Worm (Caenorhabditis elegans): ENCODE measurements around the gene ZK669.2.

ZK669.2 gene

ce11 chrII:7974189-7974823, 36.3 kb upstream of the ZK669.2 start:
- TF ChIP-seq jun-1 (tag; optimal IDR thresholded peaks at IDR 0.05): no peak
- TF ChIP-seq vab-15 (tag; optimal IDR thresholded peaks at IDR 0.05): no peak
- no peak for TF ChIP-seq dpl-1 (GFP tag; optimal IDR thresholded peaks at IDR 0.05)
- TF ChIP-seq aha-1 (tag; optimal IDR thresholded peaks at IDR 0.05): no peak
- TF ChIP-seq nhr-71 (tag; optimal IDR thresholded peaks at IDR 0.05): peak; percentile 22
- TF ChIP-seq lin-14 (GFP tag; optimal IDR thresholded peaks at IDR 0.05): peak; percentile 60
- peak; percentile 7 for TF ChIP-seq unc-86 (tag; optimal IDR thresholded peaks at IDR 0.05)
- no peak for TF ChIP-seq grh-1 (GFP tag; IDR thresholded peaks at IDR 0.05)
- no peak for TF ChIP-seq nhr-85 (tag)
- TF ChIP-seq efl-1 (optimal IDR thresholded peaks at IDR 0.05): no peak
- TF ChIP-seq efl-1 (GFP tag; optimal IDR thresholded peaks at IDR 0.05 in 1 of 2): peak in 1 of 2 experiments; percentile 71
- no peak for TF ChIP-seq ceh-82 (tag; optimal IDR thresholded peaks at IDR 0.05)

- TF ChIP-seq nhr-71 (tag; optimal IDR thresholded peaks at IDR 0.05) (peak; percentile 39), nhr-47 (tag; optimal IDR thresholded peaks at IDR 0.05) (peak; percentile 45), fkh-8 (tag; optimal IDR thresholded peaks at IDR 0.05) (peak; percentile 9), nhr-90 (tag; optimal IDR thresholded peaks at IDR 0.05; ENCODE audit: poor library complexity) (no peak)
Measured at ce11 chrII:7968393-7968792, 30.4 kb upstream of the ZK669.2 start.

ce11 chrII:7962181-7962580, 24.2 kb upstream of the ZK669.2 start:
- TF ChIP-seq swsn-7 (tag; optimal IDR thresholded peaks at IDR 0.05) (no peak), snpc-4 (tag; optimal IDR thresholded peaks at IDR 0.05) (no peak), isw-1 (GFP tag; IDR thresholded peaks at IDR 0.05) (no peak), skn-1 (tag; optimal IDR thresholded peaks at IDR 0.05) (no peak), C34B4.2 (tag; optimal IDR thresholded peaks at IDR 0.05) (no peak), fos-1 (tag; optimal IDR thresholded peaks at IDR 0.05) (no peak), nhr-76 (tag; optimal IDR thresholded peaks at IDR 0.05) (no peak), nhr-85 (tag) (no peak), nhr-12 (tag; optimal IDR thresholded peaks at IDR 0.05) (no peak), rnt-1 (tag; optimal IDR thresholded peaks at IDR 0.05) (peak; percentile 13), jun-1 (tag; optimal IDR thresholded peaks at IDR 0.05) (no peak), pqm-1 (tag; optimal IDR thresholded peaks at IDR 0.05) (no peak), nhr-47 (tag; optimal IDR thresholded peaks at IDR 0.05) (no peak), fkh-4 (tag; optimal IDR thresholded peaks at IDR 0.05; ENCODE audit: borderline replicate concordance) (no peak), Y116A8C.19 (tag; optimal IDR thresholded peaks at IDR 0.05; ENCODE audit: borderline replicate concordance) (no peak), tlp-1 (tag; optimal IDR thresholded peaks at IDR 0.05) (no peak), nhr-11 (tag; optimal IDR thresholded peaks at IDR 0.05) (no peak), elt-2 (tag; optimal IDR thresholded peaks at IDR 0.05) (no peak), nhr-71 (tag; optimal IDR thresholded peaks at IDR 0.05) (peak; percentile 43), fkh-8 (tag; optimal IDR thresholded peaks at IDR 0.05) (peak; percentile 2)

ce11 chrII:7958544-7958943, 20.6 kb upstream of the ZK669.2 start, which contains the start of gene C04H4.1:
Gene C04H4.1 (plus strand): TSS chrII:7958844.
- TF ChIP-seq unc-98 (GFP tag; IDR thresholded peaks at IDR 0.05): no peak

ce11 chrII:7955548-7955947, 17.6 kb upstream of the ZK669.2 start:
- TF ChIP-seq unc-86 (tag; optimal IDR thresholded peaks at IDR 0.05) (peak; percentile 53), ceh-90 (tag; optimal IDR thresholded peaks at IDR 0.05) (no peak)

- TF ChIP-seq nhr-71 (tag; optimal IDR thresholded peaks at IDR 0.05) (peak; percentile 8), efl-1 (optimal IDR thresholded peaks at IDR 0.05) (no peak), efl-1 (GFP tag; optimal IDR thresholded peaks at IDR 0.05 in 1 of 2) (peak in 1 of 2 experiments; percentile 69), dsc-1 (tag; optimal IDR thresholded peaks at IDR 0.05) (no peak)
Measured at ce11 chrII:7948278-7948677, 10.3 kb upstream of the ZK669.2 start.
